Fruit fly (Drosophila melanogaster): Measurements from ENCODE around the gene CG31688.
A peak's percentile ranks its signal among the peaks of the same experiment; 100 is the strongest.

The CG31688 gene

DNA sequence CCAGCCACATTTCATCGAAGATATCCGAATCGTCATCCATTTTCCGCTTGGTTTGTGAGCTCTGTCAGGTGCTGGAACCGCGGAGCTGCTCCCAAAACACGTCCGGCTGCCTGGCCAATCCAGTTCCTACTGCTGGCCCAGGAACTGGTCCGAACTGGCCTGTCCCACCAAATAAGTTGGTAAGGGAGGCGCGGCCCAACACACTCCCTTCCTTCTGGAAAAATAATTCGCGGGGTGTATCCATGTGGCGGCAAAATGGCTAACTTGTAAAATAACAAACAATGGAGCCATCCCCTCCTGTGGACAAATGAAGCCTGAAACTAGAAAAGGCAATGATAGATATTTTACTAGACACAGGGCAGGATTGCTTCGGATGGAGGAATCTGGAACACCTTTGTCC lies 1.4 kb upstream of the CG31688 start, which contains the start of gene CG15130:
TSS of gene CG15130 (minus strand) at position 101 of the 400 bp plus-strand sequence.
- TF ChIP-seq tai (GFP tag; optimal IDR thresholded peaks at IDR 0.05) (no peak), woc (GFP tag; optimal IDR thresholded peaks at IDR 0.05) (no peak), Hnf4 (GFP tag; optimal IDR thresholded peaks at IDR 0.05) (no peak), Dfd (GFP tag; optimal IDR thresholded peaks at IDR 0.05) (no peak), h (GFP tag; optimal IDR thresholded peaks at IDR 0.05) (no peak), Jra (GFP tag; optimal IDR thresholded peaks at IDR 0.05) (no peak), Rel (GFP tag; optimal IDR thresholded peaks at IDR 0.05) (no peak), Rel (tag; optimal IDR thresholded peaks at IDR 0.05) (no peak), rgr (GFP tag; optimal IDR thresholded peaks at IDR 0.05) (no peak), HLH106 (tag; optimal IDR thresholded peaks at IDR 0.05) (no peak), Myc (optimal IDR thresholded peaks at IDR 0.05) (no peak)

DNA sequence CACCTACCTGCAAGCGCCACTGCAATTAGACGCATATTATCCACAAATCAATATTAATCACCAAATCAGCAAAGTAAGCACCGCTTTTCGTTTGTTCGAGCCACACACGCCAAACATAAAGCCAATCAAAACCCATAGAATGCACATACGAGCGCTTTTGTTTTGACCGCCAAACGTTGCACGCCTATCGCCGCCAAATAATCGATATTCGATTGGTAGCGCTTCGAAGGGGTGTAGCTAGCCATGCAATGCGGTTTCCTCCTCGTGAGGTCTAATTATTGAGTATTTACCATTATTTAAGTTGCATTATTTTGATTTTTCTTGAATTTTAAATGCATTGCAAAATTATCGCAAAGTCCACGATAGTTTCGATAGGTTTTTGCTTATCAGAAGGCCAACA lies 1.4 kb downstream of the CG31688 start:
- TF ChIP-seq Myc (optimal IDR thresholded peaks at IDR 0.05) (no peak), Rel (GFP tag; optimal IDR thresholded peaks at IDR 0.05) (no peak), Rel (tag; optimal IDR thresholded peaks at IDR 0.05) (peak; percentile 21)

DNA sequence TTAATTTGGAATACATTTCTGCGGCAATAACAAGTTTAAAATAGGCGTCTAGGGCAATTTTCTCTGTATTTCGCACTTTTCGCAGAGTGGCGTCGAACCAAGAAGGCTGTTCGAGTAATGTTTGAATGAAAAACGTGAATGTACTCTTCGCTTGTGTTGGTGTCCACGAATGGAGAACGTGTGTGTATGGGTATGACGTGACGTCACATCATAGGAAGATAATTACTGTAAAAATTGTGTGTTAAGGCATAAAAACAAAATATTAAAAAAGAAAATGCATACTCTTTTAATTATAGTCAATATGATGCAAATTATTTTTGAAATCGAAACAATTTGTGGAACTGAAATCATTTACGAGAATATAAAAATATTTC lies 2.4 kb downstream of the CG31688 start:
- TF ChIP-seq br (GFP tag; optimal IDR thresholded peaks at IDR 0.05) (no peak), Dfd (GFP tag; optimal IDR thresholded peaks at IDR 0.05) (no peak), Mio (GFP tag; optimal IDR thresholded peaks at IDR 0.05) (no peak), Hnf4 (GFP tag; optimal IDR thresholded peaks at IDR 0.05) (no peak), psq (GFP tag; optimal IDR thresholded peaks at IDR 0.05) (no peak), lola (GFP tag; optimal IDR thresholded peaks at IDR 0.05) (no peak)

DNA sequence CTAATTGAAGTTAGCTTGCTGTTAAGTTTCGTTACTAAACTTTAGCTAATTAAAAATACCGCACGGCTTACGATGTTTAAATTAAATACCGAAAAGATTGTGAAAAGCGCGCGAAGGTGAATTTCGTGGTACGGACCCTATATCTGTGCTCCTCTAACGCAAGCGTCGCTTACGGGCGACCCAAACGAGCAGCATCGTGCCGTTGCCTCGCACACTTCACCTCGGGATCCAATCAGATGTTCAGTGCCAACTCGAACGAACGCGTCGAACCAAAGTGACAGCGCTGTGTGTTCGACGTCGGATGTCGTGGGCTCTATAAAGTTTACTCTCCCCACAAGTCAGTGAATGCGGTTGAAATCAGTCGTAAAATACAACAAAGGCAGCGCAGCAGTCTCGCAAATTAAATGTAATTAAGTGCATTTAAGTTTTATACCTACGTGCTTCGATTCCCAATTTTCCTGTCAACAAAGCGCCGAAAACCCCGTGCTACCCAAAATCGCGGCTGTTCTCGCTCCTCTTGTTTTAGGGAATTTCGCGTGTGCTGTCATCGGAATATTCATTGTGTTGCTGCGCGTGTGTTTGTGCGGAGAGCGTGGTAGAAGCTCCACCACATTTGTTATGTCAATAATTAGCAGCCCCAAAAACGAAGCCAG lies 2.9 kb downstream of the CG31688 start:
- TF ChIP-seq fru (GFP tag; optimal IDR thresholded peaks at IDR 0.05): no peak
- TF ChIP-seq OdsH (GFP tag; optimal IDR thresholded peaks at IDR 0.05): peak; percentile 51
- peak; percentile 64 for TF ChIP-seq Myc (optimal IDR thresholded peaks at IDR 0.05)
- peak; percentile 44 for TF ChIP-seq h (GFP tag; optimal IDR thresholded peaks at IDR 0.05)
- TF ChIP-seq Vsx2 (GFP tag; optimal IDR thresholded peaks at IDR 0.05; ENCODE audit: partially characterized antibody): peak; percentile 34
- peak; percentile 39 for TF ChIP-seq psq (GFP tag; optimal IDR thresholded peaks at IDR 0.05)
- TF ChIP-seq Hr78 (GFP tag; optimal IDR thresholded peaks at IDR 0.05): no peak
- TF ChIP-seq Hr83 (GFP tag; optimal IDR thresholded peaks at IDR 0.05; ENCODE audit: poor library complexity, severe bottlenecking): peak; percentile 26
- peak; percentile 16 for TF ChIP-seq Sp1 (GFP tag; optimal IDR thresholded peaks at IDR 0.05)
- TF ChIP-seq HLH106 (tag; optimal IDR thresholded peaks at IDR 0.05): no peak
- peak; percentile 36 for TF ChIP-seq Rel (GFP tag; optimal IDR thresholded peaks at IDR 0.05)
- TF ChIP-seq Rel (tag; optimal IDR thresholded peaks at IDR 0.05): peak; percentile 61
- TF ChIP-seq br (GFP tag; optimal IDR thresholded peaks at IDR 0.05): peak; percentile 2
- peak; percentile 48 for TF ChIP-seq rgr (GFP tag; optimal IDR thresholded peaks at IDR 0.05)

DNA sequence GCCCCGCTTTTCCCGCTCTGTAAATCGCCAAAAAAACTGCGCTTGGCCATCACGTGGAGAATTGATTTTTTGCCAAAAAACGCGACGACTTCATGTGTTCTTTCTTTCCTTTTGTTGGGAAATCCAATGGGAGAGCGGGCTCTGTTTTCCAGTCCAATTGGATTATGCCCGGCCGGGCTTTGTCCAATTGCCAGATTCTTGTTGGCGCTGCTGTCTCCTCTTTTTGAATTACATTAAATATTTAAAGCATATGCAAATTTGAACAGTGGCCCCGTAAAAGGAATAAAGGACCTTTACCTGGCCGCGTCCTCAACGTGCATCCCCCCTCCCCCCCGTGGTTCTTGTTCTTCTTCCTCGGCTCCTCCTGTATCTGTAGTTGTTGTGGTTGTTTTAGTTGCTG lies 3.5 kb downstream of the CG31688 start:
- TF ChIP-seq Jra (GFP tag; optimal IDR thresholded peaks at IDR 0.05) (no peak), Hnf4 (GFP tag; optimal IDR thresholded peaks at IDR 0.05) (no peak), psq (GFP tag; optimal IDR thresholded peaks at IDR 0.05) (no peak), dl (GFP tag; optimal IDR thresholded peaks at IDR 0.05; ENCODE audit: insufficient read depth in 1 of 2, partially characterized antibody in 2 of 2) (no peak), fru (GFP tag; optimal IDR thresholded peaks at IDR 0.05) (no peak), brk (GFP tag; optimal IDR thresholded peaks at IDR 0.05) (no peak), Mio (GFP tag; optimal IDR thresholded peaks at IDR 0.05) (no peak), rgr (GFP tag; optimal IDR thresholded peaks at IDR 0.05) (no peak), lola (GFP tag; optimal IDR thresholded peaks at IDR 0.05) (no peak), dsf (GFP tag; optimal IDR thresholded peaks at IDR 0.05; ENCODE audit: borderline replicate concordance) (no peak), Myc (optimal IDR thresholded peaks at IDR 0.05) (no peak), Abd-B (GFP tag; optimal IDR thresholded peaks at IDR 0.05) (no peak), foxo (GFP tag; optimal IDR thresholded peaks at IDR 0.05) (no peak), sage (GFP tag; optimal IDR thresholded peaks at IDR 0.05) (no peak), GATAd (GFP tag; optimal IDR thresholded peaks at IDR 0.05) (no peak), dmrt93B (GFP tag; optimal IDR thresholded peaks at IDR 0.05) (no peak), Hr78 (GFP tag; optimal IDR thresholded peaks at IDR 0.05) (no peak)

Data from whole organism, wandering third instar larva.